Worm (Caenorhabditis elegans): ENCODE results near the gene dylt-3.

dylt-3 gene

ce11 chrII:8157991-8158390 lies 23.5 kb upstream of the dylt-3 start, which contains the start of gene pch-2 (continued):
- TF ChIP-seq C34B4.2 (tag; optimal IDR thresholded peaks at IDR 0.05) (no peak), aly-2 (tag; optimal IDR thresholded peaks at IDR 0.05) (no peak), nhr-76 (tag; optimal IDR thresholded peaks at IDR 0.05) (no peak), pqm-1 (tag; optimal IDR thresholded peaks at IDR 0.05) (no peak), elt-2 (tag; optimal IDR thresholded peaks at IDR 0.05) (no peak), dsc-1 (tag; optimal IDR thresholded peaks at IDR 0.05) (no peak), Y116A8C.19 (tag; optimal IDR thresholded peaks at IDR 0.05; ENCODE audit: borderline replicate concordance) (no peak), unc-30 (tag; optimal IDR thresholded peaks at IDR 0.05) (no peak), jun-1 (tag; optimal IDR thresholded peaks at IDR 0.05) (no peak), rnt-1 (tag; optimal IDR thresholded peaks at IDR 0.05) (peak; percentile 66), ceh-90 (tag; optimal IDR thresholded peaks at IDR 0.05) (no peak), nhr-12 (tag; optimal IDR thresholded peaks at IDR 0.05) (no peak), nhr-11 (tag; optimal IDR thresholded peaks at IDR 0.05) (no peak), efl-1 (optimal IDR thresholded peaks at IDR 0.05) (peak; percentile 85 to 86), efl-1 (GFP tag; optimal IDR thresholded peaks at IDR 0.05 in 1 of 2) (peak; percentile 88 to 99), lin-39 (tag; optimal IDR thresholded peaks at IDR 0.05) (no peak), ces-1 (GFP tag; optimal IDR thresholded peaks at IDR 0.05) (no peak), elt-3 (tag; optimal IDR thresholded peaks at IDR 0.05) (peak in 1 of 6 experiments; percentile 59), fkh-8 (tag; optimal IDR thresholded peaks at IDR 0.05) (peak; percentile 62)

- TF ChIP-seq nhr-71 (tag; optimal IDR thresholded peaks at IDR 0.05) (no peak), lin-35 (GFP tag; optimal IDR thresholded peaks at IDR 0.05) (no peak), ztf-11 (tag; optimal IDR thresholded peaks at IDR 0.05) (no peak), hlh-17 (GFP tag; optimal IDR thresholded peaks at IDR 0.05; ENCODE audit: borderline replicate concordance) (no peak), hlh-4 (tag; optimal IDR thresholded peaks at IDR 0.05) (no peak), pag-3 (tag; optimal IDR thresholded peaks at IDR 0.05; ENCODE audit: borderline replicate concordance, insufficient read depth) (no peak), ceh-63 (GFP tag; optimal IDR thresholded peaks at IDR 0.05) (no peak), lir-3 (tag; optimal IDR thresholded peaks at IDR 0.05; ENCODE audit: poor library complexity) (no peak)
These were observed 20.6 kb upstream of the dylt-3 start for ce11 chrII:8160916-8161315.

- TF ChIP-seq mef-2 (tag; optimal IDR thresholded peaks at IDR 0.05) (no peak), efl-3 (GFP tag; optimal IDR thresholded peaks at IDR 0.05) (no peak), dsc-1 (tag; optimal IDR thresholded peaks at IDR 0.05) (no peak), lin-13 (GFP tag; optimal IDR thresholded peaks at IDR 0.05) (peak; percentile 16), zag-1 (tag; optimal IDR thresholded peaks at IDR 0.05) (no peak), unc-86 (tag; optimal IDR thresholded peaks at IDR 0.05) (no peak), lin-15B (tag; optimal IDR thresholded peaks at IDR 0.05) (peak; percentile 84), tbx-2 (tag; optimal IDR thresholded peaks at IDR 0.05) (no peak), nhr-77 (tag; optimal IDR thresholded peaks at IDR 0.05) (no peak), aha-1 (tag; optimal IDR thresholded peaks at IDR 0.05) (no peak), nhr-11 (tag; optimal IDR thresholded peaks at IDR 0.05) (no peak), nhr-237 (tag; optimal IDR thresholded peaks at IDR 0.05) (no peak), fos-1 (tag; optimal IDR thresholded peaks at IDR 0.05) (no peak), elt-2 (tag; optimal IDR thresholded peaks at IDR 0.05) (no peak), C04F5.9 (tag; optimal IDR thresholded peaks at IDR 0.05) (peak; percentile 13), elt-3 (tag; optimal IDR thresholded peaks at IDR 0.05) (no peak), sox-4 (tag; optimal IDR thresholded peaks at IDR 0.05) (no peak), jun-1 (tag; optimal IDR thresholded peaks at IDR 0.05) (no peak), efl-1 (optimal IDR thresholded peaks at IDR 0.05) (peak; percentile 65 to 73), efl-1 (GFP tag; optimal IDR thresholded peaks at IDR 0.05 in 1 of 2) (peak; percentile 80 to 96), irx-1 (tag; optimal IDR thresholded peaks at IDR 0.05) (no peak), hlh-17 (GFP tag; optimal IDR thresholded peaks at IDR 0.05; ENCODE audit: borderline replicate concordance) (no peak), unc-98 (GFP tag; IDR thresholded peaks at IDR 0.05) (no peak), tlp-1 (tag; optimal IDR thresholded peaks at IDR 0.05) (no peak), egl-27 (tag; optimal IDR thresholded peaks at IDR 0.05) (no peak), lin-39 (tag; optimal IDR thresholded peaks at IDR 0.05) (no peak), pqm-1 (tag; optimal IDR thresholded peaks at IDR 0.05) (no peak), lin-35 (GFP tag; optimal IDR thresholded peaks at IDR 0.05) (peak; percentile 75 to 83), grh-1 (GFP tag; IDR thresholded peaks at IDR 0.05) (no peak), hlh-4 (tag; optimal IDR thresholded peaks at IDR 0.05) (no peak), fkh-4 (tag; optimal IDR thresholded peaks at IDR 0.05; ENCODE audit: borderline replicate concordance) (no peak), mdl-1 (tag; optimal IDR thresholded peaks at IDR 0.05) (no peak), nhr-19 (GFP tag; conservative IDR thresholded peaks at IDR 0.05) (no peak), unc-30 (tag; optimal IDR thresholded peaks at IDR 0.05) (no peak)
These were observed 19.4 kb upstream of the dylt-3 start, which contains the start of the genes emb-27 and rrf-3 for ce11 chrII:8162120-8162648. emb-27 (minus strand) TSS chrII:8162170. rrf-3 (plus strand) TSS chrII:8162465.
